Worm (Caenorhabditis elegans) whole organism, young adult: ENCODE measurements around the gene T22B3.3.
A peak's percentile ranks its signal among the peaks of the same experiment; 100 is the strongest.

Experiments
- B0336.3 ChIP-seq: fragments of 200-800 bp; sonication (Bioruptor generic); IDR thresholded peaks from 2 replicates; pipeline ENCODE4 v1.3.6; 2022; ENCODE audit warnings: missing genetic modification characterization, missing compliant biosample characterization
- F37B4.10 ChIP-seq: fragments of 200-800 bp; sonication (Bioruptor generic); IDR thresholded peaks from 2 replicates; pipeline ENCODE4 v1.3.6; 2022; ENCODE audit warnings: missing genetic modification characterization, missing compliant biosample characterization
- K12H6.12 ChIP-seq: fragments of 200-800 bp; sonication (Bioruptor generic); optimal IDR thresholded peaks from 2 replicates; lab custom pipeline; 2018; ENCODE audit warnings: mild to moderate bottlenecking, missing genetic modification characterization, missing compliant biosample characterization
- Y56A3A.18 ChIP-seq: fragments of 200-800 bp; sonication (Bioruptor generic); IDR thresholded peaks from 2 replicates; pipeline ENCODE4 v1.3.6; 2022; ENCODE audit warnings: missing genetic modification reagents, missing genetic modification characterization, missing compliant biosample characterization
- Y67H2A.10 ChIP-seq: fragments of 200-800 bp; sonication (Bioruptor generic); conservative IDR thresholded peaks from 2 replicates; pipeline ENCODE4 v1.3.6; 2022; ENCODE audit warnings: missing genetic modification reagents, missing genetic modification characterization, missing compliant biosample characterization
- Y95B8A.8 ChIP-seq: fragments of 200-800 bp; sonication (Bioruptor generic); IDR thresholded peaks from 2 replicates; pipeline ENCODE4 v1.3.6; 2022; ENCODE audit warnings: missing genetic modification reagents, missing genetic modification characterization, missing compliant biosample characterization
- ZK185.1 ChIP-seq: sonication (generic microtip); optimal IDR thresholded peaks from 2 replicates; lab custom pipeline; 2016; ENCODE audit warnings: mild to moderate bottlenecking, missing genetic modification characterization, missing compliant biosample characterization; ENCODE audit not compliant: poor library complexity, severe bottlenecking
- atf-7 ChIP-seq: sonication (generic microtip); optimal IDR thresholded peaks from 2 replicates; lab custom pipeline; 2017; ENCODE audit warnings: mild to moderate bottlenecking, missing genetic modification characterization, missing compliant biosample characterization
- attf-5 ChIP-seq: fragments of 200-800 bp; sonication (Bioruptor generic); optimal IDR thresholded peaks from 2 replicates; lab custom pipeline; 2018; ENCODE audit warnings: mild to moderate bottlenecking, missing genetic modification characterization, missing compliant biosample characterization
- attf-6 ChIP-seq: fragments of 200-800 bp; sonication (Bioruptor generic); IDR thresholded peaks from 2 replicates; pipeline ENCODE4 v1.3.6; 2022; ENCODE audit warnings: missing genetic modification reagents, missing genetic modification characterization, missing compliant biosample characterization
- bed-1 ChIP-seq: fragments of 200-800 bp; sonication (Bioruptor generic); IDR thresholded peaks from 2 replicates; pipeline ENCODE4 v1.3.6; 2022; ENCODE audit warnings: missing genetic modification reagents, missing genetic modification characterization, missing compliant biosample characterization
- cebp-1 ChIP-seq, 2 experiments: fragments of 200-800 bp in 1 of 2; sonication (Bioruptor generic) in 1 of 2; sonication (generic microtip) in 1 of 2; IDR thresholded peaks in 1 of 2; optimal IDR thresholded peaks in 1 of 2; 2 replicates each; pipeline versions ENCODE4 v1.3.6 to Lab custom; 2017 to 2022; ENCODE audit warnings: missing compliant biosample characterization in 2 of 2, missing genetic modification characterization in 2 of 2, mild to moderate bottlenecking in 1 of 2, missing genetic modification reagents in 1 of 2, moderate library complexity in 1 of 2
- ceh-27 ChIP-seq: fragments of 200-800 bp; sonication (Bioruptor generic); optimal IDR thresholded peaks from 2 replicates; lab custom pipeline; 2018; ENCODE audit warnings: mild to moderate bottlenecking, missing genetic modification characterization, moderate library complexity, missing compliant biosample characterization
- chd-7 ChIP-seq: sonication (generic microtip); optimal IDR thresholded peaks from 2 replicates; lab custom pipeline; 2016; ENCODE audit warnings: mild to moderate bottlenecking, missing genetic modification characterization, moderate library complexity, missing compliant biosample characterization
- dox-1 ChIP-seq: fragments of 200-800 bp; sonication (Bioruptor generic); IDR thresholded peaks from 2 replicates; pipeline ENCODE4 v1.3.6; 2022; ENCODE audit warnings: missing genetic modification reagents, missing genetic modification characterization, missing compliant biosample characterization
- dpl-1 ChIP-seq: fragments of 150-350 bp; optimal IDR thresholded peaks from 2 replicates; lab custom pipeline; 2014; ENCODE audit warnings: missing biosample characterization, missing genetic modification reagents, missing genetic modification characterization
- egl-44 ChIP-seq: fragments of 200-800 bp; sonication (Bioruptor generic); IDR thresholded peaks from 2 replicates; pipeline ENCODE4 v1.3.6; 2022; ENCODE audit warnings: missing genetic modification reagents, missing genetic modification characterization, missing compliant biosample characterization
- egrh-3 ChIP-seq: fragments of 200-800 bp; sonication (Bioruptor generic); IDR thresholded peaks from 2 replicates; pipeline ENCODE4 v1.3.6; 2022; ENCODE audit warnings: missing genetic modification reagents, missing genetic modification characterization, missing compliant biosample characterization
- ets-4 ChIP-seq: fragments of 200-800 bp; sonication (Bioruptor generic); optimal IDR thresholded peaks from 2 replicates; lab custom pipeline; 2018; ENCODE audit warnings: mild to moderate bottlenecking, missing genetic modification characterization, missing compliant biosample characterization
- fkh-3 ChIP-seq: sonication (generic microtip); optimal IDR thresholded peaks from 2 replicates; lab custom pipeline; 2016; ENCODE audit warnings: mild to moderate bottlenecking, missing genetic modification characterization, missing compliant biosample characterization
- gei-17 ChIP-seq: fragments of 200-800 bp; sonication (Bioruptor generic); optimal IDR thresholded peaks from 2 replicates; lab custom pipeline; 2018; ENCODE audit warnings: mild to moderate bottlenecking, missing genetic modification characterization, missing compliant biosample characterization
- him-1 ChIP-seq: sonication (generic microtip); optimal IDR thresholded peaks from 2 replicates; lab custom pipeline; 2016; ENCODE audit warnings: missing genotype, missing genetic modification reagents, missing genetic modification characterization, missing compliant biosample characterization
- hmg-1.2 ChIP-seq: fragments of 200-800 bp; sonication (Bioruptor generic); IDR thresholded peaks from 2 replicates; pipeline ENCODE4 v1.3.6; 2022; ENCODE audit warnings: missing genetic modification reagents, missing genetic modification characterization, missing compliant biosample characterization
- lag-1 ChIP-seq: fragments of 200-800 bp; sonication (Bioruptor generic); IDR thresholded peaks from 2 replicates; pipeline ENCODE4 v1.3.6; 2022; ENCODE audit warnings: missing genetic modification reagents, missing genetic modification characterization, missing compliant biosample characterization
- let-526 ChIP-seq: fragments of 200-800 bp; sonication (Bioruptor generic); IDR thresholded peaks from 2 replicates; pipeline ENCODE4 v1.3.6; 2022; ENCODE audit warnings: missing genetic modification reagents, missing genetic modification characterization, missing compliant biosample characterization
- let-607 ChIP-seq, 2 experiments: fragments of 200-800 bp in 1 of 2; sonication (Bioruptor generic) in 1 of 2; sonication (generic microtip) in 1 of 2; optimal IDR thresholded peaks; 2 replicates each; lab custom pipeline; 2016 to 2018; ENCODE audit warnings: mild to moderate bottlenecking in 2 of 2, missing compliant biosample characterization in 2 of 2, missing genetic modification characterization in 2 of 2, moderate library complexity in 2 of 2, missing genotype in 1 of 2
- lin-26 ChIP-seq: fragments of 200-800 bp; sonication (Bioruptor generic); IDR thresholded peaks from 2 replicates; pipeline ENCODE4 v1.3.6; 2022; ENCODE audit warnings: missing genetic modification reagents, missing genetic modification characterization, missing compliant biosample characterization
- lin-35 ChIP-seq, 3 experiments: fragments of 150-350 bp in 2 of 3; sonication (generic microtip) in 1 of 3; optimal IDR thresholded peaks; 2 replicates each; lab custom pipeline; 2014 to 2018; ENCODE audit warnings: missing biosample characterization in 3 of 3, missing genetic modification characterization in 3 of 3, missing genetic modification reagents in 3 of 3
- lin-40 ChIP-seq: sonication (generic microtip); optimal IDR thresholded peaks from 2 replicates; lab custom pipeline; 2016; ENCODE audit warnings: missing genetic modification characterization, mild to moderate bottlenecking, missing compliant biosample characterization, missing genotype, missing genetic modification reagents
- lin-54 ChIP-seq: fragments of 200-800 bp; sonication (Bioruptor generic); optimal IDR thresholded peaks from 2 replicates; lab custom pipeline; 2018; ENCODE audit warnings: mild to moderate bottlenecking, missing genetic modification characterization, missing compliant biosample characterization
- madf-10 ChIP-seq: sonication (generic microtip); optimal IDR thresholded peaks from 2 replicates; lab custom pipeline; 2016; ENCODE audit warnings: mild to moderate bottlenecking, missing genetic modification characterization, missing compliant biosample characterization
- madf-3 ChIP-seq: fragments of 200-800 bp; sonication (Bioruptor generic); IDR thresholded peaks from 2 replicates; pipeline ENCODE4 v1.3.6; 2022; ENCODE audit warnings: missing genetic modification reagents, missing genetic modification characterization, missing compliant biosample characterization
- mcd-1 ChIP-seq: fragments of 200-800 bp; sonication (Bioruptor generic); IDR thresholded peaks from 2 replicates; pipeline ENCODE4 v1.3.6; 2022; ENCODE audit warnings: missing genetic modification reagents, missing genetic modification characterization, missing compliant biosample characterization
- nfyb-1 ChIP-seq: fragments of 200-800 bp; sonication (Bioruptor generic); IDR thresholded peaks from 2 replicates; pipeline ENCODE4 v1.3.6; 2022; ENCODE audit warnings: missing genetic modification reagents, missing genetic modification characterization, missing compliant biosample characterization
- nhr-27 ChIP-seq: fragments of 200-800 bp; sonication (Bioruptor generic); optimal IDR thresholded peaks from 2 replicates; lab custom pipeline; 2018; ENCODE audit warnings: mild to moderate bottlenecking, missing genetic modification characterization, moderate library complexity, missing compliant biosample characterization
- nhr-80 ChIP-seq: sonication (generic microtip); optimal IDR thresholded peaks from 2 replicates; lab custom pipeline; 2016; ENCODE audit warnings: missing genetic modification characterization, missing compliant biosample characterization
- nhr-90 ChIP-seq: sonication (generic microtip); optimal IDR thresholded peaks from 2 replicates; lab custom pipeline; 2016; ENCODE audit warnings: missing genotype, mild to moderate bottlenecking, missing genetic modification characterization, missing compliant biosample characterization
- pbrm-1 ChIP-seq: fragments of 200-800 bp; sonication (Bioruptor generic); IDR thresholded peaks from 2 replicates; pipeline ENCODE4 v1.3.6; 2022; ENCODE audit warnings: missing genetic modification reagents, missing genetic modification characterization, missing compliant biosample characterization
- rcor-1 ChIP-seq: fragments of 200-800 bp; sonication (Bioruptor generic); IDR thresholded peaks from 2 replicates; pipeline ENCODE4 v1.3.6; 2022; ENCODE audit warnings: missing genetic modification reagents, missing genetic modification characterization, missing compliant biosample characterization
- repo-1 ChIP-seq: sonication (generic microtip); optimal IDR thresholded peaks from 2 replicates; lab custom pipeline; 2017; ENCODE audit warnings: mild to moderate bottlenecking, missing genetic modification characterization, missing compliant biosample characterization
- snpc-4 ChIP-seq, 5 experiments: fragments of 150-350 bp in 1 of 5; sonication (generic microtip) in 4 of 5; optimal IDR thresholded peaks; 2 replicates each; lab custom pipeline; 2014 to 2018; ENCODE audit warnings: missing genetic modification characterization in 5 of 5, missing biosample characterization in 3 of 5, antibody characterized with exemption in 2 of 5, mild to moderate bottlenecking in 2 of 5, missing compliant biosample characterization in 2 of 5, missing genotype in 2 of 5, moderate library complexity in 2 of 5, missing genetic modification reagents in 1 of 5
- tbp1 ChIP-seq: fragments of 200-800 bp; sonication (Bioruptor generic); optimal IDR thresholded peaks from 2 replicates; lab custom pipeline; 2018; ENCODE audit warnings: mild to moderate bottlenecking, missing genetic modification characterization, missing compliant biosample characterization
- tlf-1 ChIP-seq: fragments of 200-800 bp; sonication (Bioruptor generic); optimal IDR thresholded peaks from 2 replicates; lab custom pipeline; 2018; ENCODE audit warnings: mild to moderate bottlenecking, missing genetic modification characterization, missing compliant biosample characterization
- zfh-2 ChIP-seq: fragments of 200-800 bp; sonication (Bioruptor generic); conservative IDR thresholded peaks from 2 replicates; pipeline ENCODE4 v1.3.6; 2022; ENCODE audit warnings: missing genetic modification reagents, missing genetic modification characterization, missing compliant biosample characterization
- ztf-18 ChIP-seq: sonication (generic microtip); optimal IDR thresholded peaks from 2 replicates; lab custom pipeline; 2016; ENCODE audit warnings: missing genotype, mild to moderate bottlenecking, missing genetic modification characterization, missing compliant biosample characterization
- ztf-22 ChIP-seq: fragments of 200-800 bp; sonication (Bioruptor generic); optimal IDR thresholded peaks from 2 replicates; lab custom pipeline; 2018; ENCODE audit warnings: mild to moderate bottlenecking, missing genetic modification characterization, moderate library complexity, missing compliant biosample characterization

The T22B3.3 gene

ce11 chrIV:11692071-11692673 lies 11.4 kb downstream of the T22B3.3 start:
- TF ChIP-seq hmg-1.2 (GFP tag; lab: Robert Waterston, UW) = peak; percentile 90
- peak; percentile 48 for TF ChIP-seq gei-17 (GFP tag; lab: Kevin White, UChicago)
- TF ChIP-seq madf-3 = peak; percentile 83
- TF ChIP-seq lin-26 (GFP tag; lab: Robert Waterston, UW) = peak; percentile 53; the same call in 1 of the 2 replicates
- peak; percentile 32 for TF ChIP-seq ceh-27
- TF ChIP-seq attf-5 (GFP tag; lab: Kevin White, UChicago) = peak; percentile 92
- TF ChIP-seq cebp-1 (GFP tag; IDR thresholded peaks at IDR 0.05; lab: Robert Waterston, UW) = no peak
- peak; percentile 72 for TF ChIP-seq cebp-1 (tag; optimal IDR thresholded peaks at IDR 0.05; lab: Kevin White, UChicago)
- no peak for TF ChIP-seq dpl-1
- TF ChIP-seq lag-1 (GFP tag; lab: Robert Waterston, UW) = no peak
- TF ChIP-seq madf-10 = peak; percentile 94
- no peak for TF ChIP-seq snpc-4 (GFP tag; optimal IDR thresholded peaks at IDR 0.05; lab: Kevin White, UChicago)
- TF ChIP-seq snpc-4 (tag; optimal IDR thresholded peaks at IDR 0.05; lab: Kevin White, UChicago) = peak in 3 of 4 experiments; percentile 15 to 43 (median 25)
- TF ChIP-seq let-526 (GFP tag; lab: Robert Waterston, UW) = no peak
- peak; percentile 83 for TF ChIP-seq dox-1 (GFP tag; lab: Robert Waterston, UW)
- TF ChIP-seq nhr-27 (tag; lab: Kevin White, UChicago) = no peak
- 0 out of 2 replicates have a peak, but pooled peaks have one; percentile 27 for TF ChIP-seq Y67H2A.10 (GFP tag; lab: Robert Waterston, UW)
- peak in 1 of 2 experiments; percentile 53 for TF ChIP-seq let-607 (tag; optimal IDR thresholded peaks at IDR 0.05; lab: Kevin White, UChicago)
- TF ChIP-seq bed-1 (GFP tag; lab: Robert Waterston, UW) = no peak
- peak; percentile 21 for TF ChIP-seq ztf-18
- TF ChIP-seq zfh-2 = peak; percentile 89
- TF ChIP-seq nfyb-1 (GFP tag; lab: Robert Waterston, UW) = peak; percentile 49; the same call in 1 of the 2 replicates
- peak; percentile 48 for TF ChIP-seq atf-7
- 0 out of 2 replicates have a peak, but pooled peaks have one; percentile 21 for TF ChIP-seq egl-44 (GFP tag; lab: Robert Waterston, UW)
- TF ChIP-seq rcor-1 (GFP tag; lab: Robert Waterston, UW) = 0 out of 2 replicates have a peak, but pooled peaks have one; percentile 23
- TF ChIP-seq attf-6 (GFP tag; lab: Robert Waterston, UW) = no peak
- TF ChIP-seq F37B4.10 = no peak
- TF ChIP-seq nhr-80 = peak; percentile 98
- peak; percentile 50 for TF ChIP-seq tbp1 (GFP tag; lab: Kevin White, UChicago)
- peak; percentile 66 for TF ChIP-seq mcd-1
- peak; percentile 28 for TF ChIP-seq repo-1
- peak; percentile 86 for TF ChIP-seq B0336.3 (GFP tag; lab: Robert Waterston, UW)
- peak; percentile 79 for TF ChIP-seq ztf-22
- TF ChIP-seq nhr-90 (tag; lab: Kevin White, UChicago) = peak; percentile 69
- peak in 1 of 3 experiments; percentile 46 for TF ChIP-seq lin-35 (GFP tag; optimal IDR thresholded peaks at IDR 0.05; lab: Kevin White, UChicago)
- TF ChIP-seq pbrm-1 (GFP tag; lab: Robert Waterston, UW) = peak; percentile 42; the same call in 1 of the 2 replicates
- peak; percentile 62 for TF ChIP-seq chd-7 (tag; lab: Kevin White, UChicago)
- TF ChIP-seq him-1 (tag; lab: Kevin White, UChicago) = no peak
- no peak for TF ChIP-seq tlf-1 (GFP tag; lab: Kevin White, UChicago)
- TF ChIP-seq ZK185.1 (tag; lab: Kevin White, UChicago) = peak; percentile 53
- peak; percentile 45; the same call in 1 of the 2 replicates for TF ChIP-seq Y56A3A.18 (GFP tag; lab: Robert Waterston, UW)
- peak; percentile 66 for TF ChIP-seq K12H6.12 (tag; lab: Kevin White, UChicago)
- TF ChIP-seq lin-54 (GFP tag; lab: Kevin White, UChicago) = peak; percentile 34
- TF ChIP-seq lin-40 = peak; percentile 58
- TF ChIP-seq Y95B8A.8 (GFP tag; lab: Robert Waterston, UW) = no peak
- no peak for TF ChIP-seq fkh-3
- peak; percentile 47 for TF ChIP-seq egrh-3 (GFP tag; lab: Robert Waterston, UW)
- TF ChIP-seq ets-4 = peak; percentile 89
